Worm (Caenorhabditis elegans) whole organism, young adult: ENCODE results near the gene T04C12.11.

Experiments used
- Y53F4B.3 ChIP-seq: fragments of 200-800 bp; sonication (Bioruptor generic); IDR thresholded peaks from 2 replicates; pipeline ENCODE4 v1.3.6; 2022; ENCODE audit warnings: missing genetic modification reagents, missing genetic modification characterization, missing compliant biosample characterization
- ama-1 ChIP-seq, 3 experiments: fragments of 150-350 bp in 1 of 3; sonication (generic microtip) in 2 of 3; optimal IDR thresholded peaks; 2 replicates each; lab custom pipeline; 2014 to 2018; ENCODE audit warnings: missing biosample characterization in 2 of 3, missing genetic modification characterization in 2 of 3, missing genetic modification reagents in 2 of 3
- lin-40 ChIP-seq: sonication (generic microtip); optimal IDR thresholded peaks from 2 replicates; lab custom pipeline; 2016; ENCODE audit warnings: missing genetic modification characterization, mild to moderate bottlenecking, missing compliant biosample characterization, missing genotype, missing genetic modification reagents

- no peak for TF ChIP-seq Y53F4B.3 (GFP tag; lab: Robert Waterston, UW)
- TF ChIP-seq ama-1 (optimal IDR thresholded peaks at IDR 0.05; lab: Kevin White, UChicago): no peak
- no peak for TF ChIP-seq ama-1 (GFP tag; optimal IDR thresholded peaks at IDR 0.05; lab: Kevin White, UChicago)
- TF ChIP-seq lin-40: no peak
Measured at ce11 chrV:11046730-11047129, 13.4 kb downstream of the T04C12.11 start, which contains the start of gene dhs-18.
